Worm (Caenorhabditis elegans): Measurements from ENCODE around the gene T27E9.6.

The T27E9.6 gene

DNA sequence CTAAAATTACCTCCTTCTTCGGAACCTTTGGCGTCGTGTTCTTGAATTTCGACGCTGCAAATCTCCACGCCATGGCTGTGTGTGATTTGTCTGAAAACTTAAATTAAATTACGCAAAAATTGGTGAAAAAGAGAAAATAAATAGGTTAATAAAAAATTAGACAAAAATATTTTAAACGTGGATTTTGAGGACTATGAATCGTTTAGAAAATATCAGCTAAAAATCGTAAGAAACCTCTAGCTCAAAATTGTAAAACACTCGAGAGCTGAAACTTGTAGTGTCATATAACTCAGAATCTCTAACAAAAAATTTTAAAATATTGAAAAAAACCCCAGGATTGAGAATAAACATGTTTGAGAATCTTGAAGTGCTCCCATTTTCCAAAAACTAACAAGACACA lies 47.4 kb upstream of the T27E9.6 start, which contains the start of gene pod-1:
TSS of gene pod-1 (minus strand) at position 101 of the 400 bp plus-strand sequence.
- TF ChIP-seq ceh-9 (tag; optimal IDR thresholded peaks at IDR 0.05), result no peak
- no peak for TF ChIP-seq nhr-11 (tag; optimal IDR thresholded peaks at IDR 0.05)
- no peak for TF ChIP-seq ceh-82 (tag; optimal IDR thresholded peaks at IDR 0.05)
- no peak for TF ChIP-seq ceh-28 (tag; optimal IDR thresholded peaks at IDR 0.05)
- TF ChIP-seq fkh-10 (GFP tag; optimal IDR thresholded peaks at IDR 0.05), result no peak
- TF ChIP-seq nhr-67 (tag; optimal IDR thresholded peaks at IDR 0.05), result no peak
- TF ChIP-seq pha-4 (tag; optimal IDR thresholded peaks at IDR 0.05), result no peak
- TF ChIP-seq tbx-2 (tag; optimal IDR thresholded peaks at IDR 0.05), result no peak

ce11 chrIII:13518437-13518836 lies 41.9 kb upstream of the T27E9.6 start:
- TF ChIP-seq nhr-28 (tag; optimal IDR thresholded peaks at IDR 0.05), result no peak
- TF ChIP-seq snpc-4 (tag; optimal IDR thresholded peaks at IDR 0.05), result no peak
- no peak for TF ChIP-seq fos-1 (tag; optimal IDR thresholded peaks at IDR 0.05)
- no peak for TF ChIP-seq pqm-1 (tag; optimal IDR thresholded peaks at IDR 0.05)
- TF ChIP-seq ceh-9 (tag; optimal IDR thresholded peaks at IDR 0.05), result no peak
- no peak for TF ChIP-seq zag-1 (tag; optimal IDR thresholded peaks at IDR 0.05)
- no peak for TF ChIP-seq skn-1 (tag; optimal IDR thresholded peaks at IDR 0.05)
- no peak for TF ChIP-seq nhr-12 (tag; optimal IDR thresholded peaks at IDR 0.05)

DNA sequence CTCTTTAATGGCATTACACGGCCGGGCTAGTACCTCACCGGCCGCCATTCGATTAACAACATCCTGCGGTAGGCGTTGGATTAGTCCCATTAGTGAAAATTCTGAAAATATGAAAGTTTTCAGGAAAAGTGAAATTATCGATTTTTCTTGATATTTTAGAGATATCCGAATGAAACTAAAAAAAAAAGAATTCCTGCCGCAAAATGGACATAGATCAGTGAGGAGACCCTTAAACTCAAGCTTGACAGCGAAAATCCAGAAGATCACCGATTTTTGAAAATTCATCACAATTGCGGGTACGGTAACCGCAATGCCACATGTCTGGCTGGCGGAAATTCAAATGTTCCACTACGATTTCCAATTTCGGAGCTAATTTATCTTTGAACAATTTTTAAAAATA lies 37.9 kb upstream of the T27E9.6 start, which contains the start of gene mlh-1:
TSS of gene mlh-1 (minus strand) at position 101 of the 400 bp plus-strand sequence.
- TF ChIP-seq elt-1 (tag; optimal IDR thresholded peaks at IDR 0.05), result no peak
- peak; percentile 15 for TF ChIP-seq ceh-28 (tag; optimal IDR thresholded peaks at IDR 0.05)

DNA sequence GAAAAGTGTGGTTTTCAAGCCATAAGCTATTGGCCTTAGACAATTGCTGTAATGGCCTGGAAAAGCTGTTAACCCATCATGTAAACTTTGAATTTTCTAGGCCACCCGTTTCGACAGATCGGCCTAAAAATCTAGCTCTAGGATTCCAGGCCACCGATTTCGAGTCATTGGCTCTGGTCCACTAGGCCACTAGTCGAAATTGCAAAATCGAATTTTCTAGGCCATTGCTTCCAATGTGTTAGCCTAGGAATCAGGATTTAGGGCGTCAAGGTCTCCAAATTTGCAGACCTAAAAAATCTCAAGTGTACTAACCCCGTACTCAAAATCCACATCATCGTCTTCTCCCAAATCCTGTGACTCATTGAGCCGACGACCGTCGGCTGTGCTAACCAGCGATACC lies 34.2 kb upstream of the T27E9.6 start:
- no peak for TF ChIP-seq daf-12 (tag; optimal IDR thresholded peaks at IDR 0.05)
- TF ChIP-seq lin-15B (tag; optimal IDR thresholded peaks at IDR 0.05), result no peak
- no peak for TF ChIP-seq egl-5 (tag; optimal IDR thresholded peaks at IDR 0.05)
- TF ChIP-seq ama-1 (optimal IDR thresholded peaks at IDR 0.05), result no peak
- no peak for TF ChIP-seq nfya-1 (tag; optimal IDR thresholded peaks at IDR 0.05; ENCODE audit: insufficient read depth)
- TF ChIP-seq ceh-16 (tag; optimal IDR thresholded peaks at IDR 0.05), result no peak
- TF ChIP-seq elt-3 (tag; optimal IDR thresholded peaks at IDR 0.05), result no peak
- TF ChIP-seq tbx-2 (tag; optimal IDR thresholded peaks at IDR 0.05), result no peak
- no peak for TF ChIP-seq unc-39 (tag; optimal IDR thresholded peaks at IDR 0.05)

DNA sequence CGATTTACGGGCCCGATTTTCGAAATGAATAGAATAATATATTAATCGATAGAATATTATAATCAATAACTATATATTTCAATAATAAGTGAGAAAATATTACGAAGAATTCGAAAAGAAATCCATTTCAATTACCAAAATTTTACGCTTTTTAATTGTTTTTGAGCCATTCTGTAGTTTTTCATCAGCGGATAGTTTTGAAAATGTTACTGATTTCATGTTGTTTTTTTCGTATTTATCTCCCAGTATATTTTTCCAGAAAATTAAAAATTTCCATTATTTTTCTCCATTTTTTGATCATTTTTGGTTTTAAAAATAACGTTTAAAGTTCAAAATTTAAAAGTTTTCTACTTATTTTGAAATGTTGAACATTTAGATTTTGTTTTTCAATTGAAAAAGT lies 29.1 kb upstream of the T27E9.6 start, which contains the start of gene T28A8.3:
TSS of gene T28A8.3 (plus strand) at position 301 of the 400 bp plus-strand sequence.
- TF ChIP-seq nhr-43 (tag; optimal IDR thresholded peaks at IDR 0.05; ENCODE audit: poor library complexity, severe bottlenecking), result no peak
- TF ChIP-seq elt-3 (tag; optimal IDR thresholded peaks at IDR 0.05), result no peak
- no peak for TF ChIP-seq tbx-2 (tag; optimal IDR thresholded peaks at IDR 0.05)
- no peak for TF ChIP-seq nhr-12 (tag; optimal IDR thresholded peaks at IDR 0.05)

- no peak for TF ChIP-seq sea-2 (GFP tag; optimal IDR thresholded peaks at IDR 0.05)
- no peak for TF ChIP-seq nhr-28 (tag; optimal IDR thresholded peaks at IDR 0.05)
- no peak for TF ChIP-seq ceh-16 (tag; optimal IDR thresholded peaks at IDR 0.05)
- TF ChIP-seq nhr-43 (tag; optimal IDR thresholded peaks at IDR 0.05; ENCODE audit: poor library complexity, severe bottlenecking), result no peak
- TF ChIP-seq daf-12 (tag; optimal IDR thresholded peaks at IDR 0.05), result no peak
- no peak for TF ChIP-seq pqm-1 (tag; optimal IDR thresholded peaks at IDR 0.05)
- no peak for TF ChIP-seq skn-1 (tag; optimal IDR thresholded peaks at IDR 0.05)
- TF ChIP-seq egl-5 (tag; optimal IDR thresholded peaks at IDR 0.05), result no peak
These were observed 26.8 kb upstream of the T27E9.6 start, which contains the start of gene T28A8.4 for ce11 chrIII:13503379-13503778. T28A8.4 (plus strand) TSS chrIII:13503679.

DNA sequence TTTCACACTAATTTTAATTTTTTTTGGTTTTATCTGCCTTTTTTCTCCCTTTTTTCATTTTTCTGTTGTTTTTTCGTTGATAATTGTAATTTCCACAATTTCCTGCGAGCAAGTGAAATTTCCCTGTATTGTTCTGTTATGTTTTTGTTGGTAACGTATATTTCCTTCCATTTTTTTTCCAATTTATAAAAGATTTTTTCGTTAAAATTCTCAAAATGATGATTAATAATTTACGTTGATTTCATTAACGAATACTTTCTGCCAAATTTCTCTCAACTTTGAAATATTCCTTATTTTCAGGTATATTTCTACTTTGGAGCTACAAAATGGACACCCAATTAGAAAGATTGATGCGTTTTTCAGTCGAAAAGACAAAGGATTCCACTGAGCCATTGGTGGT lies 25.9 kb upstream of the T27E9.6 start, which contains the start of gene T28A8.8:
TSS of gene T28A8.8 (plus strand) at position 301 of the 400 bp plus-strand sequence.
- no peak for TF ChIP-seq daf-12 (tag; optimal IDR thresholded peaks at IDR 0.05)
- no peak for TF ChIP-seq nfya-1 (tag; optimal IDR thresholded peaks at IDR 0.05; ENCODE audit: insufficient read depth)
- no peak for TF ChIP-seq ceh-28 (tag; optimal IDR thresholded peaks at IDR 0.05)
- TF ChIP-seq ZK546.5 (tag; optimal IDR thresholded peaks at IDR 0.05), result no peak
- TF ChIP-seq mdl-1 (tag; optimal IDR thresholded peaks at IDR 0.05), result no peak
- TF ChIP-seq egl-27 (tag; optimal IDR thresholded peaks at IDR 0.05), result no peak
- TF ChIP-seq ztf-11 (tag; optimal IDR thresholded peaks at IDR 0.05), result no peak
- no peak for TF ChIP-seq elt-3 (tag; optimal IDR thresholded peaks at IDR 0.05)
- no peak for TF ChIP-seq snpc-4 (tag; optimal IDR thresholded peaks at IDR 0.05)
- no peak for TF ChIP-seq ceh-82 (tag; optimal IDR thresholded peaks at IDR 0.05)
- no peak for TF ChIP-seq nhr-28 (tag; optimal IDR thresholded peaks at IDR 0.05)
- no peak for TF ChIP-seq nhr-11 (tag; optimal IDR thresholded peaks at IDR 0.05)
